Fruit fly (Drosophila melanogaster) whole organism, pupa: Measurements from ENCODE around the gene CG5003.
A peak's percentile ranks its signal among the peaks of the same experiment; 100 is the strongest.

Experiments used
- CG14655 ChIP-seq: fragments of 200-800 bp; sonication (Bioruptor generic); optimal IDR thresholded peaks from 3 replicates; lab custom pipeline; 2017; ENCODE audit warnings: mild to moderate bottlenecking, missing biosample characterization, missing genetic modification reagents, missing genetic modification characterization
- CG17806 ChIP-seq: fragments of 200-800 bp; sonication (Bioruptor generic); optimal IDR thresholded peaks from 2 replicates; lab custom pipeline; 2018; ENCODE audit warnings: missing biosample characterization, mild to moderate bottlenecking, missing genetic modification characterization, moderate library complexity
- CG32121 ChIP-seq: fragments of 200-800 bp; sonication (Bioruptor generic); IDR thresholded peaks from 2 replicates; pipeline ENCODE4 v1.3.6; 2022; ENCODE audit warnings: missing biosample characterization, missing genetic modification characterization
- CG34367 ChIP-seq: fragments of 200-800 bp; sonication (Bioruptor generic); optimal IDR thresholded peaks from 2 replicates; lab custom pipeline; 2018; ENCODE audit warnings: missing biosample characterization, mild to moderate bottlenecking, missing genetic modification characterization
- CG4496 ChIP-seq: fragments of 200-800 bp; sonication (Bioruptor generic); IDR thresholded peaks from 3 replicates; pipeline ENCODE4 v1.3.6; 2022; ENCODE audit warnings: missing biosample characterization, missing genetic modification characterization
- CG8301 ChIP-seq: fragments of 200-800 bp; sonication (Bioruptor generic); optimal IDR thresholded peaks from 2 replicates; lab custom pipeline; 2018; ENCODE audit warnings: missing biosample characterization, mild to moderate bottlenecking, missing genetic modification characterization
- CG9948 ChIP-seq: fragments of 200-800 bp; sonication (Bioruptor generic); optimal IDR thresholded peaks from 2 replicates; lab custom pipeline; 2018; ENCODE audit warnings: missing biosample characterization, mild to moderate bottlenecking, missing genetic modification characterization, moderate library complexity
- EcR ChIP-seq: fragments of 200-800 bp; sonication (Bioruptor generic); optimal IDR thresholded peaks from 3 replicates; lab custom pipeline; 2019; ENCODE audit warnings: missing biosample characterization, missing genetic modification characterization, mild to moderate bottlenecking, moderate library complexity, missing genetic modification reagents
- Ets98B ChIP-seq: fragments of 200-800 bp; sonication (Bioruptor generic); IDR thresholded peaks from 2 replicates; pipeline ENCODE4 v1.3.6; 2022; ENCODE audit warnings: missing biosample characterization, missing genetic modification characterization
- Pif1A ChIP-seq: fragments of 200-800 bp; sonication (Bioruptor generic); optimal IDR thresholded peaks from 3 replicates; lab custom pipeline; 2016; ENCODE audit warnings: missing biosample characterization, missing genetic modification characterization
- gl ChIP-seq: fragments of 200-800 bp; sonication (Bioruptor generic); optimal IDR thresholded peaks from 2 replicates; lab custom pipeline; 2018; ENCODE audit warnings: missing biosample characterization, mild to moderate bottlenecking, missing genetic modification characterization
- rn ChIP-seq: fragments of 200-800 bp; sonication (Bioruptor generic); IDR thresholded peaks from 2 replicates; pipeline ENCODE4 v1.3.6; 2022; ENCODE audit warnings: missing biosample characterization, missing genetic modification characterization

DNA sequence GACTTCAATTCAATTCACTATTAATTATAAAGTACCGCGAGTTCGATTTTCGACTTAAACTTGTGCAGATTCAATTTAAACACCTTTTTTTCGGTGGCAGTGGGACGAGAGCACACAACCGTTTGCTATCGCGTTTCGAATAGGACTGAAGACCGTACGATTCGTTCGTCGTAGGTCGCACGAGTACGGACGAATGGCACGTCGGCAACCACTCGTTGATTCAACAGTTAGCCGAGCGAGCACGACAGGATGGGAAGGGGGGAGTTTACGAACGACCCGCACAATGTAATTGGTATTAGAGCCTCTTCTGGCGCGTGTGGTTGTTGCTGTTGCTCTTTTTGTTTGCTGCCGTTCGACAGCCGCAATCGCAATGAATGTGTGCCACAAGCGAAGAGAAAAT lies 10.6 kb downstream of the CG5003 start, which contains the start of gene CG34353:
- TF ChIP-seq CG4496 (GFP tag; lab: Robert Waterston, UW) = no peak
- TF ChIP-seq CG8301 = no peak
- TF ChIP-seq CG32121 (GFP tag; lab: Robert Waterston, UW) = no peak
- no peak for TF ChIP-seq EcR
- TF ChIP-seq Pif1A = peak; percentile 43
- TF ChIP-seq CG34367 (tag; lab: Kevin White, UChicago) = no peak
- TF ChIP-seq CG9948 (tag; lab: Kevin White, UChicago) = no peak
- no peak for TF ChIP-seq CG17806 (tag; lab: Kevin White, UChicago)
- no peak for TF ChIP-seq gl (tag; lab: Kevin White, UChicago)
- no peak for TF ChIP-seq CG14655
- no peak for TF ChIP-seq rn
- TF ChIP-seq Ets98B (GFP tag; lab: Robert Waterston, UW) = no peak
